Worm (Caenorhabditis elegans) whole organism, L4/young adult: Measurements from ENCODE around the gene clec-78.

Experiments
- W03F9.2 ChIP-seq: fragments of 150-350 bp; optimal IDR thresholded peaks from 2 replicates; lab custom pipeline; 2014; ENCODE audit warnings: missing biosample characterization, missing genetic modification characterization
- dao-5 ChIP-seq: sonication (generic microtip); optimal IDR thresholded peaks from 2 replicates; lab custom pipeline; 2016; ENCODE audit warnings: missing genotype, missing genetic modification characterization, moderate library complexity, missing compliant biosample characterization
- him-1 ChIP-seq: sonication (generic microtip); optimal IDR thresholded peaks from 2 replicates; lab custom pipeline; 2016; ENCODE audit warnings: missing genotype, missing genetic modification reagents, missing genetic modification characterization, missing compliant biosample characterization

ce11 chrIV:3960396-3960795 is 28.5 kb upstream of the clec-78 start, which contains the start of gene clec-75:
- TF ChIP-seq dao-5 (tag; lab: Kevin White, UChicago) (no peak), W03F9.2 (tag; lab: Kevin White, UChicago) (no peak), him-1 (tag; lab: Kevin White, UChicago) (no peak)
